Fruit fly (Drosophila melanogaster) whole organism, pupa: Measurements from ENCODE around the gene nolo.

Experiments used
- CG4496 ChIP-seq: fragments of 200-800 bp; sonication (Bioruptor generic); IDR thresholded peaks from 3 replicates; pipeline ENCODE4 v1.3.6; 2022; ENCODE audit warnings: missing biosample characterization, missing genetic modification characterization
- CG9948 ChIP-seq: fragments of 200-800 bp; sonication (Bioruptor generic); optimal IDR thresholded peaks from 2 replicates; lab custom pipeline; 2018; ENCODE audit warnings: missing biosample characterization, mild to moderate bottlenecking, missing genetic modification characterization, moderate library complexity
- EcR ChIP-seq: fragments of 200-800 bp; sonication (Bioruptor generic); optimal IDR thresholded peaks from 3 replicates; lab custom pipeline; 2019; ENCODE audit warnings: missing biosample characterization, missing genetic modification characterization, mild to moderate bottlenecking, moderate library complexity, missing genetic modification reagents
- Pif1A ChIP-seq: fragments of 200-800 bp; sonication (Bioruptor generic); optimal IDR thresholded peaks from 3 replicates; lab custom pipeline; 2016; ENCODE audit warnings: missing biosample characterization, missing genetic modification characterization
- Snoo ChIP-seq: fragments of 200-800 bp; sonication (Bioruptor generic); optimal IDR thresholded peaks from 3 replicates; lab custom pipeline; 2017; ENCODE audit warnings: missing biosample characterization, mild to moderate bottlenecking, missing genetic modification characterization, inconsistent platforms
- fd96Ca ChIP-seq: fragments of 200-800 bp; sonication (Bioruptor generic); IDR thresholded peaks from 3 replicates; pipeline ENCODE4 v1.3.6; 2022; ENCODE audit warnings: missing biosample characterization, missing genetic modification characterization
- rn ChIP-seq: fragments of 200-800 bp; sonication (Bioruptor generic); IDR thresholded peaks from 2 replicates; pipeline ENCODE4 v1.3.6; 2022; ENCODE audit warnings: missing biosample characterization, missing genetic modification characterization

- TF ChIP-seq Snoo (tag; lab: Kevin White, UChicago) (no peak), fd96Ca (GFP tag; lab: Robert Waterston, UW) (no peak), EcR (GFP tag; lab: Kevin White, UChicago) (peak; percentile 44), CG9948 (no peak), Pif1A (GFP tag; lab: Kevin White, UChicago) (no peak), CG4496 (GFP tag; lab: Robert Waterston, UW) (no peak), rn (no peak)
Observed at dm6 chr2L:21753448-21753908, 69.6 kb downstream of the nolo start.
